Fruit fly (Drosophila melanogaster): ENCODE measurements around the gene CG13992.

DNA sequence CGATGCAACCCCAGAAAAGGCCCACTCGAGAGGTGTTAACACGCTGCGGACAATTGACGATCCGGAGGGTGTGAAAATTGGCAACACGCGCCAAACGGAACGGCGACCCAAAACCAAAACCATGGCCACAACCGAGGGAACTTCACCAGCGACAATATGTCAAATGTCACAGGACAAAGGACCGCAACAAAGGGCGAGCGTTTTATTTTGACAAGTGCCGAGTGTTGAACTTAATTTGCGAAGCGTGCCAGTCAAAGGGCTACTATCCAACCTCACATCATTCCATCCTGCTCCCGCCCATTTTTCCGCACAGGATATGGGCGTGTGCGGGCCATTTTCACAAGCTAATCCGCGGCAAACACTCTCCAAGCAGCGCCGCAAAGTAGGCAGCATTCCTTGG lies 40.2 kb downstream of the CG13992 start:
- no peak for TF ChIP-seq CG2712 (tag; optimal IDR thresholded peaks at IDR 0.05)
- TF ChIP-seq CG4730 (GFP tag; IDR thresholded peaks at IDR 0.05): no peak
- TF ChIP-seq HmgD (GFP tag; optimal IDR thresholded peaks at IDR 0.05): no peak
- no peak for TF ChIP-seq CG17359 (tag; optimal IDR thresholded peaks at IDR 0.05)
